Worm (Caenorhabditis elegans) whole organism, late embryonic: Measurements from ENCODE around the gene T05B11.4.

Experiments
- C38D4.7 ChIP-seq: fragments of 200-800 bp; sonication (Bioruptor generic); optimal IDR thresholded peaks from 2 replicates; lab custom pipeline; 2018; ENCODE audit warnings: mild to moderate bottlenecking, missing genetic modification characterization, moderate library complexity, missing compliant biosample characterization
- K02D7.2 ChIP-seq: sonication (generic microtip); optimal IDR thresholded peaks from 2 replicates; lab custom pipeline; 2017; ENCODE audit warnings: mild to moderate bottlenecking, missing genetic modification characterization, missing compliant biosample characterization
- ahr-1 ChIP-seq: sonication (generic microtip); optimal IDR thresholded peaks from 2 replicates; lab custom pipeline; 2016; ENCODE audit warnings: missing genetic modification characterization, missing compliant biosample characterization
- ceh-18 ChIP-seq: sonication (generic microtip); optimal IDR thresholded peaks from 2 replicates; lab custom pipeline; 2016; ENCODE audit warnings: missing genetic modification characterization, missing compliant biosample characterization
- ceh-19 ChIP-seq: fragments of 200-800 bp; sonication (Bioruptor generic); optimal IDR thresholded peaks from 2 replicates; lab custom pipeline; 2018; ENCODE audit warnings: mild to moderate bottlenecking, missing genetic modification characterization, missing compliant biosample characterization
- ceh-22 ChIP-seq: sonication (generic microtip); optimal IDR thresholded peaks from 2 replicates; lab custom pipeline; 2017; ENCODE audit warnings: missing biosample characterization, missing genetic modification characterization
- ceh-24 ChIP-seq: sonication (generic microtip); optimal IDR thresholded peaks from 2 replicates; lab custom pipeline; 2016; ENCODE audit warnings: mild to moderate bottlenecking, missing genetic modification characterization, missing compliant biosample characterization
- ceh-31 ChIP-seq: sonication (generic microtip); optimal IDR thresholded peaks from 2 replicates; lab custom pipeline; 2016; ENCODE audit warnings: missing genetic modification characterization, missing compliant biosample characterization
- ceh-34 ChIP-seq: sonication (generic microtip); optimal IDR thresholded peaks from 2 replicates; lab custom pipeline; 2016; ENCODE audit warnings: mild to moderate bottlenecking, missing genetic modification characterization, missing compliant biosample characterization
- ceh-9 ChIP-seq: sonication (generic microtip); optimal IDR thresholded peaks from 2 replicates; lab custom pipeline; 2016; ENCODE audit warnings: mild to moderate bottlenecking, missing genetic modification characterization, inconsistent platforms, missing compliant biosample characterization
- che-1 ChIP-seq: sonication (generic microtip); optimal IDR thresholded peaks from 2 replicates; lab custom pipeline; 2016; ENCODE audit warnings: mild to moderate bottlenecking, missing genetic modification characterization, missing compliant biosample characterization
- dve-1 ChIP-seq: sonication (generic microtip); optimal IDR thresholded peaks from 2 replicates; lab custom pipeline; 2017; ENCODE audit warnings: antibody characterized with exemption, mild to moderate bottlenecking, missing genetic modification characterization, missing compliant biosample characterization
- elt-2 ChIP-seq: sonication (generic microtip); optimal IDR thresholded peaks from 2 replicates; lab custom pipeline; 2016; ENCODE audit warnings: missing genetic modification reagents, missing genetic modification characterization, missing compliant biosample characterization
- ets-4 ChIP-seq: sonication (generic microtip); optimal IDR thresholded peaks from 2 replicates; lab custom pipeline; 2016; ENCODE audit warnings: missing genetic modification characterization, missing compliant biosample characterization
- fax-1 ChIP-seq: sonication (generic microtip); optimal IDR thresholded peaks from 2 replicates; lab custom pipeline; 2016; ENCODE audit warnings: missing genotype, missing genetic modification characterization, missing compliant biosample characterization
- fkh-10 ChIP-seq: fragments of 150-350 bp; optimal IDR thresholded peaks from 2 replicates; lab custom pipeline; 2014; ENCODE audit warnings: missing biosample characterization, missing genetic modification reagents, missing genetic modification characterization
- hlh-15 ChIP-seq: sonication (generic microtip); optimal IDR thresholded peaks from 2 replicates; lab custom pipeline; 2016; ENCODE audit warnings: missing genetic modification characterization, missing compliant biosample characterization
- hlh-6 ChIP-seq: sonication (generic microtip); optimal IDR thresholded peaks from 2 replicates; lab custom pipeline; 2016; ENCODE audit warnings: missing genotype, missing genetic modification characterization, missing compliant biosample characterization
- hlh-8 ChIP-seq: sonication (generic microtip); optimal IDR thresholded peaks from 2 replicates; lab custom pipeline; 2016; ENCODE audit warnings: missing genotype, missing genetic modification characterization, missing compliant biosample characterization
- madf-2 ChIP-seq: sonication (generic microtip); optimal IDR thresholded peaks from 2 replicates; lab custom pipeline; 2017; ENCODE audit warnings: missing genetic modification characterization, missing compliant biosample characterization
- mec-3 ChIP-seq: sonication (generic microtip); optimal IDR thresholded peaks from 2 replicates; lab custom pipeline; 2016; ENCODE audit warnings: borderline replicate concordance, missing genetic modification characterization, missing compliant biosample characterization
- nfya-1 ChIP-seq: sonication (generic microtip); optimal IDR thresholded peaks from 2 replicates; lab custom pipeline; 2017; ENCODE audit warnings: missing genetic modification characterization, mild to moderate bottlenecking, missing compliant biosample characterization, antibody characterized with exemption, moderate library complexity
- odd-2 ChIP-seq: sonication (generic microtip); optimal IDR thresholded peaks from 2 replicates; lab custom pipeline; 2017; ENCODE audit warnings: antibody characterized with exemption, mild to moderate bottlenecking, missing genetic modification characterization, missing compliant biosample characterization
- pat-9 ChIP-seq: fragments of 200-800 bp; sonication (Bioruptor generic); optimal IDR thresholded peaks from 2 replicates; lab custom pipeline; 2018; ENCODE audit warnings: mild to moderate bottlenecking, missing genetic modification characterization, moderate library complexity, missing compliant biosample characterization
- pax-1 ChIP-seq: fragments of 150-350 bp; optimal IDR thresholded peaks from 2 replicates; lab custom pipeline; 2014; ENCODE audit warnings: missing biosample characterization, missing genetic modification characterization
- pqm-1 ChIP-seq: sonication (generic microtip); optimal IDR thresholded peaks from 2 replicates; lab custom pipeline; 2016; ENCODE audit warnings: missing genetic modification characterization, missing compliant biosample characterization
- pros-1 ChIP-seq: fragments of 150-350 bp; optimal IDR thresholded peaks from 2 replicates; lab custom pipeline; 2014; ENCODE audit warnings: missing biosample characterization, missing genetic modification reagents, missing genetic modification characterization
- ref-2 ChIP-seq: sonication (generic microtip); optimal IDR thresholded peaks from 2 replicates; lab custom pipeline; 2016; ENCODE audit warnings: missing genetic modification characterization, missing compliant biosample characterization
- rnt-1 ChIP-seq: sonication (generic microtip); optimal IDR thresholded peaks from 2 replicates; lab custom pipeline; 2016; ENCODE audit warnings: missing genetic modification characterization, missing compliant biosample characterization
- sox-2 ChIP-seq: fragments of 200-800 bp; sonication (Bioruptor generic); IDR thresholded peaks from 2 replicates; pipeline ENCODE4 v1.3.6; 2022; ENCODE audit warnings: missing genetic modification reagents, missing genetic modification characterization, missing compliant biosample characterization
- syd-9 ChIP-seq: sonication (generic microtip); optimal IDR thresholded peaks from 2 replicates; lab custom pipeline; 2016; ENCODE audit warnings: mild to moderate bottlenecking, missing genetic modification characterization, moderate library complexity, missing compliant biosample characterization
- tbx-2 ChIP-seq: sonication (generic microtip); optimal IDR thresholded peaks from 2 replicates; lab custom pipeline; 2016; ENCODE audit warnings: missing genetic modification characterization, missing compliant biosample characterization
- tbx-7 ChIP-seq: sonication (generic microtip); optimal IDR thresholded peaks from 2 replicates; lab custom pipeline; 2016; ENCODE audit warnings: missing genotype, missing genetic modification characterization, missing compliant biosample characterization
- unc-3 ChIP-seq, 2 experiments: fragments of 200-800 bp in 1 of 2; sonication (Bioruptor generic) in 1 of 2; sonication (generic microtip) in 1 of 2; conservative IDR thresholded peaks in 1 of 2; optimal IDR thresholded peaks in 1 of 2; 2 replicates each; pipeline versions ENCODE4 v1.3.6 to Lab custom; 2016 to 2022; ENCODE audit warnings: missing compliant biosample characterization in 2 of 2, missing genetic modification characterization in 2 of 2, missing genetic modification reagents in 1 of 2
- unc-42 ChIP-seq: sonication (generic microtip); optimal IDR thresholded peaks from 2 replicates; lab custom pipeline; 2016; ENCODE audit warnings: missing genotype, missing genetic modification characterization, missing compliant biosample characterization
- unc-55 ChIP-seq: sonication (generic microtip); optimal IDR thresholded peaks from 2 replicates; lab custom pipeline; 2017; ENCODE audit warnings: missing biosample characterization, missing genetic modification reagents, missing genetic modification characterization
- zip-5 ChIP-seq: sonication (generic microtip); optimal IDR thresholded peaks from 2 replicates; lab custom pipeline; 2016; ENCODE audit warnings: missing genetic modification characterization, missing compliant biosample characterization
- ztf-16 ChIP-seq: sonication (generic microtip); optimal IDR thresholded peaks from 2 replicates; lab custom pipeline; 2017; ENCODE audit warnings: missing genetic modification characterization, missing compliant biosample characterization

T05B11.4 gene

DNA sequence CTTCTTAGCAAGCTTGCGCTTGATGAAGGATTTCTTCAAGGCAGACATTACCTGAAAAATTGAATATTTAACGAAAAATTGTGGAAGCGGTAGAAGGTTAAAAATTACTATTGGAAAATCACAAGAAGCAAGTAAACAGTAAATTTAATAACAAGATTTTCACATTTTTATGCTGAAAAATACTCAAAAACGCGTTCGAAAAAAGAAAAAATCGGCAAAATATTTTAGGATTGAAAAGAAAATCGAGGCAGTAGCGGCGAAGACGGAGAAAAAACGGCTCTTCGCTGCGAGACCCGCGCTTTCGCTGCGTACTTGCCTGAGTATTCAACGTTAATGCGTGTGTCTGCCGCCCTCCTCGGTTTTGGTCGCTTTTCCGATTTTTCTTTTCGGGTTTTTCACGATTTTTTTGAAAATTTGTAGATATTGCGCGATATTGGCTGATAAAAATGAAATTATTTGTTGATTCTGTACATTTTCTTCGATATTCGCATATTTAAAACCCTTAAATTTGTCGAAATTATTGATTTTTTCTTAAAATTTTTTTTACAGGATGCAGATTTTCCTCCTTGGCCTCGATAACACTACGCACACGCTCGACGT lies 21.7 kb upstream of the T05B11.4 start, which contains the start of the genes rpl-39 and rps-30:
Gene rpl-39 (minus strand): TSS at position 51 of the 600 bp plus-strand sequence.
Gene rps-30 (plus strand): TSS at position 550 of the 600 bp plus-strand sequence.
- no peak for TF ChIP-seq ahr-1
- peak; percentile 53 for TF ChIP-seq pros-1 (tag; lab: Kevin White, UChicago)
- TF ChIP-seq unc-42 (tag; lab: Kevin White, UChicago) = peak; percentile 39
- no peak for TF ChIP-seq K02D7.2 (tag; lab: Kevin White, UChicago)
- no peak for TF ChIP-seq fax-1 (tag; lab: Kevin White, UChicago)
- TF ChIP-seq pax-1 = peak; percentile 54
- TF ChIP-seq unc-3 (GFP tag; conservative IDR thresholded peaks at IDR 0.05; lab: Robert Waterston, UW) = no peak
- peak; percentile 46 for TF ChIP-seq unc-3 (tag; optimal IDR thresholded peaks at IDR 0.05; lab: Kevin White, UChicago)
- TF ChIP-seq elt-2 (tag; lab: Kevin White, UChicago) = peak; percentile 46
- TF ChIP-seq nfya-1 (tag; lab: Kevin White, UChicago) = peak; percentile 83
- no peak for TF ChIP-seq hlh-6 (tag; lab: Kevin White, UChicago)
- TF ChIP-seq pqm-1 (tag; lab: Kevin White, UChicago) = no peak
- TF ChIP-seq zip-5 = no peak
- peak; percentile 68 for TF ChIP-seq dve-1 (tag; lab: Kevin White, UChicago)
- no peak for TF ChIP-seq che-1 (tag; lab: Kevin White, UChicago)
- TF ChIP-seq ets-4 (tag; lab: Kevin White, UChicago) = peak; percentile 16
- peak; percentile 60 for TF ChIP-seq ceh-31
- TF ChIP-seq tbx-2 (tag; lab: Kevin White, UChicago) = peak; percentile 63
- TF ChIP-seq mec-3 (tag; lab: Kevin White, UChicago) = no peak
- peak; percentile 49 for TF ChIP-seq unc-55 (GFP tag; lab: Kevin White, UChicago)
- peak; percentile 71 for TF ChIP-seq ceh-18 (tag; lab: Kevin White, UChicago)
- peak; percentile 13 for TF ChIP-seq ref-2 (tag; lab: Kevin White, UChicago)
- TF ChIP-seq ceh-34 (tag; lab: Kevin White, UChicago) = peak; percentile 20
- peak; percentile 6 for TF ChIP-seq madf-2 (tag; lab: Kevin White, UChicago)
- peak; percentile 73 for TF ChIP-seq rnt-1
- TF ChIP-seq ztf-16 = peak; percentile 28

DNA sequence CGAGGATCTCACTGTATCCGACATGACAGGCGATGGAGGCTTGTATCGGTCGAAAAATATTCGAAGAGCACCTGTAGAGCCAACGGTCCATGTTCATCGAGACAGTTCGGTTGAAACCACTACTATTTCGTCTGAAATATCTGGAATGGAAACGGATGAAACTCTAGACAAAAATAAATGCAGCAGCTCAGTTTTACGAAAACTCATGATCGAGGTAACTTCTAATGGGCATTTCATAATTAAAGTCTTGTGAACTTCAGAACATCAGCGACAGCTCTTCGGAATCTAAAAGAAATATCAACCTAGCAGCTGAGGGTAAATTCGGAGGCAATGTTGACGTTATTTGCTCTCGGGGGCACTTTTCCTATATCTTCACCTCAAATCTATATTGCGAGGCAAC lies 20.8 kb upstream of the T05B11.4 start:
- no peak for TF ChIP-seq pat-9 (tag; lab: Kevin White, UChicago)
- no peak for TF ChIP-seq ceh-22
- no peak for TF ChIP-seq syd-9
- no peak for TF ChIP-seq ztf-16
- TF ChIP-seq pros-1 (tag; lab: Kevin White, UChicago) = no peak
- no peak for TF ChIP-seq mec-3 (tag; lab: Kevin White, UChicago)
- TF ChIP-seq odd-2 (tag; lab: Kevin White, UChicago) = no peak
- TF ChIP-seq hlh-15 (tag; lab: Kevin White, UChicago) = no peak
- no peak for TF ChIP-seq zip-5
- no peak for TF ChIP-seq ceh-19 (GFP tag; lab: Kevin White, UChicago)
- TF ChIP-seq nfya-1 (tag; lab: Kevin White, UChicago) = no peak
- TF ChIP-seq hlh-8 (tag; lab: Kevin White, UChicago) = no peak
- TF ChIP-seq ceh-9 (tag; lab: Kevin White, UChicago) = no peak
- TF ChIP-seq ceh-24 (tag; lab: Kevin White, UChicago) = no peak
- no peak for TF ChIP-seq tbx-7
- TF ChIP-seq K02D7.2 (tag; lab: Kevin White, UChicago) = no peak
- no peak for TF ChIP-seq fkh-10 (GFP tag; lab: Kevin White, UChicago)
- no peak for TF ChIP-seq sox-2 (GFP tag; lab: Robert Waterston, UW)
- no peak for TF ChIP-seq C38D4.7 (GFP tag; lab: Kevin White, UChicago)
- TF ChIP-seq, all 69 proteins: peak for 0
